Worm (Caenorhabditis elegans) whole organism, young adult: ENCODE results near the gene sri-21.

ENCODE experiments used
- fkh-3 ChIP-seq: sonication (generic microtip); optimal IDR thresholded peaks from 2 replicates; lab custom pipeline; 2016; ENCODE audit warnings: mild to moderate bottlenecking, missing genetic modification characterization, missing compliant biosample characterization
- snpc-1.1 ChIP-seq: sonication (generic microtip); optimal IDR thresholded peaks from 2 replicates; lab custom pipeline; 2017; ENCODE audit warnings: missing genetic modification characterization, mild to moderate bottlenecking, missing compliant biosample characterization, antibody characterized with exemption, moderate library complexity, missing genotype, missing genetic modification reagents; ENCODE audit not compliant: insufficient read depth

DNA sequence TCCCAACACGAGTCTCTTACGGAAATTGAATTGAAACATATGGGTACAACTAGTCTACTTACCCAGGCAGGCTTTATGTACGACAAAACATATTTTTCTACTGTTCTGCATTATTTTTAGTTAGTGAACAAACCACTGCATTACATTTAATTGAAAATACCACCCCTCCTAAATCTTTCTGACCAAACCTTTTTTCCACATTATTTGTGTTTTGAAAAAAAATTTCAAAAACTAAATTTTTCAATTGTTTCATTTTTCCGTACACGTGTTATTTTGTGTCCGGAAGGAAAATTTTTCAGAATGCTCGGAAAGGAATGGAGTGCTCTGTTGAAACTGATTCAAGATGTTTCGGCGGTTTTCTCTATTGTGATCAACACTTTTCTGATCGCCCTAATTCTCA is 37.3 kb upstream of the sri-21 start, which contains the start of gene str-226:
- TF ChIP-seq fkh-3 (tag; lab: Kevin White, UChicago) (no peak), snpc-1.1 (tag; lab: Kevin White, UChicago) (no peak)
